Fruit fly (Drosophila melanogaster): ENCODE measurements around the gene CG3862.

dm6 chr2L:837989-838388 is 12.3 kb upstream of the CG3862 start:
- peak; percentile 54 for TF ChIP-seq CG17806 (tag; optimal IDR thresholded peaks at IDR 0.05)
- TF ChIP-seq CG13204 (GFP tag; optimal IDR thresholded peaks at IDR 0.05): no peak
- TF ChIP-seq EcR (GFP tag; optimal IDR thresholded peaks at IDR 0.05): no peak
- no peak for TF ChIP-seq Pif1A (GFP tag; optimal IDR thresholded peaks at IDR 0.05)
- peak; percentile 77 for TF ChIP-seq CG32121 (GFP tag; IDR thresholded peaks at IDR 0.05)
- no peak for TF ChIP-seq Pif1B (GFP tag; optimal IDR thresholded peaks at IDR 0.05)
- TF ChIP-seq CG15710 (tag; optimal IDR thresholded peaks at IDR 0.05): peak; percentile 84
- TF ChIP-seq fd96Ca (GFP tag; IDR thresholded peaks at IDR 0.05): peak; percentile 92
- TF ChIP-seq CG8159 (tag; optimal IDR thresholded peaks at IDR 0.05): no peak

All from whole organism, pupa.